Fruit fly (Drosophila melanogaster): ENCODE results near the gene CarT.
A peak's percentile ranks its signal among the peaks of the same experiment; 100 is the strongest.

Gene CarT

dm6 chr2L:20761951-20762538 lies 32.0 kb upstream of the CarT start (continued):
- TF ChIP-seq CG2199 (GFP tag; IDR thresholded peaks at IDR 0.05) (no peak), kni (GFP tag; optimal IDR thresholded peaks at IDR 0.05) (no peak), CG10959 (GFP tag; IDR thresholded peaks at IDR 0.05) (no peak), sim (GFP tag; IDR thresholded peaks at IDR 0.05) (no peak), gcm (GFP tag; optimal IDR thresholded peaks at IDR 0.05) (peak; percentile 42), CG1603 (tag; optimal IDR thresholded peaks at IDR 0.05) (peak; percentile 8), nmo (GFP tag; optimal IDR thresholded peaks at IDR 0.05) (peak; percentile 52), HLH4C (GFP tag; IDR thresholded peaks at IDR 0.05; ENCODE audit: partially characterized antibody) (no peak), Hmx (GFP tag; optimal IDR thresholded peaks at IDR 0.05) (no peak), danr (GFP tag; IDR thresholded peaks at IDR 0.05) (no peak), sqz (GFP tag; optimal IDR thresholded peaks at IDR 0.05) (no peak), NfI (GFP tag; optimal IDR thresholded peaks at IDR 0.05) (no peak), ham (GFP tag; IDR thresholded peaks at IDR 0.05) (no peak), esg (GFP tag; conservative IDR thresholded peaks at IDR 0.05) (peak; percentile 46), ap (GFP tag; IDR thresholded peaks at IDR 0.05) (no peak), vfl (GFP tag; optimal IDR thresholded peaks at IDR 0.05) (no peak), pan (optimal IDR thresholded peaks at IDR 0.05) (no peak), pan (GFP tag; optimal IDR thresholded peaks at IDR 0.05 in 1 of 2, IDR thresholded peaks at IDR 0.05 in 1 of 2) (peak in 1 of 2 experiments; percentile 48), ken (GFP tag; IDR thresholded peaks at IDR 0.05) (no peak), pb (GFP tag; optimal IDR thresholded peaks at IDR 0.05) (no peak), hth (optimal IDR thresholded peaks at IDR 0.05) (no peak), NFAT (GFP tag; IDR thresholded peaks at IDR 0.05) (no peak), NC2α (GFP tag; optimal IDR thresholded peaks at IDR 0.05) (no peak), Sry-β (GFP tag; optimal IDR thresholded peaks at IDR 0.05) (no peak), grau (tag; optimal IDR thresholded peaks at IDR 0.05) (peak; percentile 20), ranshi (GFP tag; IDR thresholded peaks at IDR 0.05) (0 out of 2 replicates have a peak, but pooled peaks have one; percentile 53), abd-A (tag; optimal IDR thresholded peaks at IDR 0.05) (no peak), gro (GFP tag; optimal IDR thresholded peaks at IDR 0.05) (no peak), ftz-f1 (GFP tag; optimal IDR thresholded peaks at IDR 0.05) (no peak), ab (GFP tag; optimal IDR thresholded peaks at IDR 0.05) (no peak), CG8359 (GFP tag; optimal IDR thresholded peaks at IDR 0.05; ENCODE audit: borderline replicate concordance) (no peak), nerfin-1 (tag; optimal IDR thresholded peaks at IDR 0.05) (no peak), CG6254 (GFP tag; optimal IDR thresholded peaks at IDR 0.05) (peak; percentile 15), ind (GFP tag; optimal IDR thresholded peaks at IDR 0.05) (peak; percentile 33), lab (GFP tag; optimal IDR thresholded peaks at IDR 0.05) (peak; percentile 50), CG15479 (GFP tag; optimal IDR thresholded peaks at IDR 0.05) (no peak), CG3163 (GFP tag; optimal IDR thresholded peaks at IDR 0.05) (no peak), CG1647 (GFP tag; optimal IDR thresholded peaks at IDR 0.05) (no peak), CG10147 (GFP tag; optimal IDR thresholded peaks at IDR 0.05) (peak; percentile 22), D (optimal IDR thresholded peaks at IDR 0.05) (no peak), D (GFP tag; optimal IDR thresholded peaks at IDR 0.05) (peak; percentile 31), TFAM (GFP tag; optimal IDR thresholded peaks at IDR 0.05) (no peak), CG12219 (GFP tag; optimal IDR thresholded peaks at IDR 0.05) (no peak), GATAe (GFP tag; conservative IDR thresholded peaks at IDR 0.05) (no peak), Drgx (GFP tag; IDR thresholded peaks at IDR 0.05) (peak; percentile 81), CG6765 (GFP tag; optimal IDR thresholded peaks at IDR 0.05) (no peak), Elba2 (GFP tag; optimal IDR thresholded peaks at IDR 0.05) (no peak), Taf1 (GFP tag; IDR thresholded peaks at IDR 0.05) (no peak), bsh (GFP tag; optimal IDR thresholded peaks at IDR 0.05) (peak; percentile 13 to 67), oc (tag; optimal IDR thresholded peaks at IDR 0.05) (no peak), CG6854 (GFP tag; optimal IDR thresholded peaks at IDR 0.05) (no peak)
